Worm (Caenorhabditis elegans): ENCODE data around the gene C04E6.5.

The C04E6.5 gene

DNA sequence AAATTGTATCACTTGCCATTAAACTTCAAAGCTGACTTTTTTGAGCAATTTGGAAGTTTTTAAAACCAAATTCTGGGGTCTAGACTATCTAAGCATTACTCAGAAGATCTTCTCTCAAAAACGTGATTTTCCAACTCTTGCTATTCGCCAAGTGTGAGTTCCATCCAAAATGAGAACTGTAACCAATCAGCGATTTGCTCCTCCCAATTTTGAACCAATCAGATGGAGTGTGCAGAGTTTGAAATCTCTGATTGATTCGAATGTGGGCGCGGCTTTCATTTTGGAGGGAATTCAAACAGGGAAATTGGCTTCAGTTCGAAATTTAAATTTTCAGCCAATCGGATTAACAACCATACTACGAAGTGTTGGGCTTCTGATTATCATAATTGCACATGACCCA is 51.2 kb downstream of the C04E6.5 start:
- TF ChIP-seq pat-9 (tag; optimal IDR thresholded peaks at IDR 0.05): no peak
- peak; percentile 75 for TF ChIP-seq nfya-1 (tag; optimal IDR thresholded peaks at IDR 0.05)
